Worm (Caenorhabditis elegans) whole organism, late embryonic: ENCODE results near the gene ada-2.

Source experiments
- Y22D7AL.16 ChIP-seq: sonication (generic microtip); optimal IDR thresholded peaks from 2 replicates; lab custom pipeline; 2016; ENCODE audit warnings: missing genetic modification characterization, missing compliant biosample characterization
- ama-1 ChIP-seq: fragments of 150-350 bp; optimal IDR thresholded peaks from 2 replicates; lab custom pipeline; 2014
- ceh-30 ChIP-seq: fragments of 150-350 bp; optimal IDR thresholded peaks from 2 replicates; lab custom pipeline; 2014; ENCODE audit warnings: missing biosample characterization, missing genetic modification characterization
- nfya-1 ChIP-seq: sonication (generic microtip); optimal IDR thresholded peaks from 2 replicates; lab custom pipeline; 2017; ENCODE audit warnings: missing genetic modification characterization, mild to moderate bottlenecking, missing compliant biosample characterization, antibody characterized with exemption, moderate library complexity
- pqm-1 ChIP-seq: sonication (generic microtip); optimal IDR thresholded peaks from 2 replicates; lab custom pipeline; 2016; ENCODE audit warnings: missing genetic modification characterization, missing compliant biosample characterization
- pros-1 ChIP-seq: fragments of 150-350 bp; optimal IDR thresholded peaks from 2 replicates; lab custom pipeline; 2014; ENCODE audit warnings: missing biosample characterization, missing genetic modification reagents, missing genetic modification characterization
- rnt-1 ChIP-seq: sonication (generic microtip); optimal IDR thresholded peaks from 2 replicates; lab custom pipeline; 2016; ENCODE audit warnings: missing genetic modification characterization, missing compliant biosample characterization
- tbx-7 ChIP-seq: sonication (generic microtip); optimal IDR thresholded peaks from 2 replicates; lab custom pipeline; 2016; ENCODE audit warnings: missing genotype, missing genetic modification characterization, missing compliant biosample characterization
- unc-42 ChIP-seq: sonication (generic microtip); optimal IDR thresholded peaks from 2 replicates; lab custom pipeline; 2016; ENCODE audit warnings: missing genotype, missing genetic modification characterization, missing compliant biosample characterization

- TF ChIP-seq nfya-1 (no peak), rnt-1 (tag; lab: Kevin White, UChicago) (no peak), pros-1 (no peak), tbx-7 (tag; lab: Kevin White, UChicago) (no peak), ceh-30 (tag; lab: Kevin White, UChicago) (no peak), unc-42 (tag; lab: Kevin White, UChicago) (no peak), ama-1 (lab: Kevin White, UChicago) (no peak), pqm-1 (tag; lab: Kevin White, UChicago) (no peak), Y22D7AL.16 (no peak)
These were observed 37.9 kb downstream of the ada-2 start, which contains the start of gene C30G12.2 for ce11 chrII:7289923-7290476.
